Worm (Caenorhabditis elegans) whole organism, early embryonic: ENCODE measurements around the gene C54E10.10.

ENCODE experiments used
- B0310.2 ChIP-seq: sonication (generic microtip); optimal IDR thresholded peaks from 2 replicates; lab custom pipeline; 2016; ENCODE audit warnings: mild to moderate bottlenecking, missing genetic modification characterization, missing compliant biosample characterization
- F13C5.2 ChIP-seq: sonication (generic microtip); optimal IDR thresholded peaks from 2 replicates; lab custom pipeline; 2017; ENCODE audit warnings: mild to moderate bottlenecking, missing genetic modification characterization, inconsistent platforms, missing compliant biosample characterization
- aly-1 ChIP-seq: sonication (generic microtip); optimal IDR thresholded peaks from 2 replicates; lab custom pipeline; 2016; ENCODE audit warnings: missing genetic modification characterization, missing compliant biosample characterization
- ama-1 ChIP-seq: fragments of 150-350 bp; optimal IDR thresholded peaks from 2 replicates; lab custom pipeline; 2014
- ceh-13 ChIP-seq: fragments of 200-800 bp; sonication (Bioruptor generic); optimal IDR thresholded peaks from 2 replicates; lab custom pipeline; 2018; ENCODE audit warnings: mild to moderate bottlenecking, missing genetic modification characterization, missing compliant biosample characterization
- ceh-36 ChIP-seq: sonication (generic microtip); optimal IDR thresholded peaks from 2 replicates; lab custom pipeline; 2016; ENCODE audit warnings: missing genetic modification characterization, inconsistent platforms, missing compliant biosample characterization
- ets-7 ChIP-seq: sonication (generic microtip); optimal IDR thresholded peaks from 2 replicates; lab custom pipeline; 2016; ENCODE audit warnings: missing genotype, missing genetic modification characterization, missing compliant biosample characterization
- flt-1 ChIP-seq: fragments of 200-800 bp; sonication (Bioruptor generic); IDR thresholded peaks from 2 replicates; pipeline ENCODE4 v1.3.6; 2022; ENCODE audit warnings: missing genetic modification characterization, missing compliant biosample characterization
- hmbx-1 ChIP-seq: sonication (generic microtip); optimal IDR thresholded peaks from 2 replicates; lab custom pipeline; 2016; ENCODE audit warnings: mild to moderate bottlenecking, missing genetic modification characterization, missing compliant biosample characterization
- hmg-4 ChIP-seq: fragments of 200-800 bp; sonication (Bioruptor generic); optimal IDR thresholded peaks from 2 replicates; lab custom pipeline; 2018; ENCODE audit warnings: mild to moderate bottlenecking, missing genetic modification characterization, missing compliant biosample characterization
- hnd-1 ChIP-seq: sonication (generic microtip); optimal IDR thresholded peaks from 2 replicates; lab custom pipeline; 2016; ENCODE audit warnings: missing genetic modification characterization, missing compliant biosample characterization
- pes-1 ChIP-seq: fragments of 200-800 bp; sonication (Bioruptor generic); IDR thresholded peaks from 2 replicates; pipeline ENCODE4 v1.3.6; 2022; ENCODE audit warnings: missing genetic modification reagents, missing genetic modification characterization, missing compliant biosample characterization
- scrt-1 ChIP-seq: fragments of 200-800 bp; sonication (Bioruptor generic); IDR thresholded peaks from 2 replicates; pipeline ENCODE4 v1.3.6; 2022; ENCODE audit warnings: missing genetic modification characterization, missing compliant biosample characterization
- sea-1 ChIP-seq: fragments of 200-800 bp; sonication (Bioruptor generic); conservative IDR thresholded peaks from 2 replicates; pipeline ENCODE4 v1.3.6; 2022; ENCODE audit warnings: missing genetic modification characterization, missing compliant biosample characterization
- tbx-11 ChIP-seq: fragments of 200-800 bp; sonication (Bioruptor generic); IDR thresholded peaks from 2 replicates; pipeline ENCODE4 v1.3.6; 2022; ENCODE audit warnings: missing genetic modification characterization, missing compliant biosample characterization
- tbx-37 ChIP-seq: fragments of 200-800 bp; sonication (Bioruptor generic); conservative IDR thresholded peaks from 2 replicates; pipeline ENCODE4 v1.3.6; 2022; ENCODE audit warnings: missing genetic modification reagents, missing genetic modification characterization, missing compliant biosample characterization
- tra-4 ChIP-seq: sonication (generic microtip); optimal IDR thresholded peaks from 2 replicates; lab custom pipeline; 2017; ENCODE audit warnings: missing genetic modification characterization, missing compliant biosample characterization

Gene C54E10.10

ce11 chrV:18803260-18803659 is at the start of gene C54E10.10:
C54E10.10 (minus strand) TSS chrV:18803360.
- TF ChIP-seq flt-1 (GFP tag; lab: Robert Waterston, UW): no peak
- TF ChIP-seq ets-7 (tag; lab: Kevin White, UChicago): no peak
- no peak for TF ChIP-seq B0310.2 (tag; lab: Kevin White, UChicago)
- TF ChIP-seq pes-1: no peak
- no peak for TF ChIP-seq hmg-4 (GFP tag; lab: Kevin White, UChicago)
- TF ChIP-seq F13C5.2 (tag; lab: Kevin White, UChicago): no peak
- TF ChIP-seq tra-4: no peak
- TF ChIP-seq hnd-1 (tag; lab: Kevin White, UChicago): no peak
- TF ChIP-seq ceh-36 (tag; lab: Kevin White, UChicago): no peak
- no peak for TF ChIP-seq aly-1 (tag; lab: Kevin White, UChicago)
- TF ChIP-seq scrt-1: no peak
- TF ChIP-seq hmbx-1: no peak
- TF ChIP-seq tbx-11: no peak
- TF ChIP-seq ama-1 (lab: Kevin White, UChicago): no peak
- TF ChIP-seq ceh-13 (GFP tag; lab: Kevin White, UChicago): no peak
- no peak for TF ChIP-seq sea-1 (GFP tag; lab: Robert Waterston, UW)

ce11 chrV:18848578-18848977 is 45.4 kb upstream of the C54E10.10 start:
- TF ChIP-seq hmbx-1 (no peak), hnd-1 (tag; lab: Kevin White, UChicago) (no peak)

ce11 chrV:18846480-18846879 is 43.3 kb upstream of the C54E10.10 start, which contains the start of gene nhr-230:
nhr-230 (plus strand) TSS chrV:18846780.
- TF ChIP-seq flt-1 (GFP tag; lab: Robert Waterston, UW) (no peak), ama-1 (lab: Kevin White, UChicago) (no peak), F13C5.2 (tag; lab: Kevin White, UChicago) (no peak), tbx-37 (GFP tag; lab: Robert Waterston, UW) (no peak), aly-1 (tag; lab: Kevin White, UChicago) (no peak), hmbx-1 (no peak), sea-1 (GFP tag; lab: Robert Waterston, UW) (no peak), pes-1 (no peak), ets-7 (tag; lab: Kevin White, UChicago) (no peak), scrt-1 (no peak), hnd-1 (tag; lab: Kevin White, UChicago) (no peak)

- TF ChIP-seq aly-1 (tag; lab: Kevin White, UChicago) (no peak), ceh-13 (GFP tag; lab: Kevin White, UChicago) (no peak), hmg-4 (GFP tag; lab: Kevin White, UChicago) (no peak)
Observed at ce11 chrV:18842468-18842867, 39.3 kb upstream of the C54E10.10 start.

ce11 chrV:18838799-18839354 is 35.7 kb upstream of the C54E10.10 start, which contains the start of gene nhr-65:
nhr-65 (plus strand) TSS chrV:18839304.
- TF ChIP-seq scrt-1 (no peak), flt-1 (GFP tag; lab: Robert Waterston, UW) (no peak), sea-1 (GFP tag; lab: Robert Waterston, UW) (no peak)

- no peak for TF ChIP-seq ets-7 (tag; lab: Kevin White, UChicago)
- TF ChIP-seq hmbx-1: no peak
- no peak for TF ChIP-seq aly-1 (tag; lab: Kevin White, UChicago)
- TF ChIP-seq sea-1 (GFP tag; lab: Robert Waterston, UW): no peak
- no peak for TF ChIP-seq scrt-1
- TF ChIP-seq tra-4: no peak
- TF ChIP-seq hmg-4 (GFP tag; lab: Kevin White, UChicago): no peak
- no peak for TF ChIP-seq tbx-37 (GFP tag; lab: Robert Waterston, UW)
- no peak for TF ChIP-seq ceh-36 (tag; lab: Kevin White, UChicago)
- TF ChIP-seq ama-1 (lab: Kevin White, UChicago): no peak
- TF ChIP-seq ceh-13 (GFP tag; lab: Kevin White, UChicago): no peak
- TF ChIP-seq F13C5.2 (tag; lab: Kevin White, UChicago): no peak
- no peak for TF ChIP-seq B0310.2 (tag; lab: Kevin White, UChicago)
- TF ChIP-seq hnd-1 (tag; lab: Kevin White, UChicago): no peak
- TF ChIP-seq flt-1 (GFP tag; lab: Robert Waterston, UW): no peak
- no peak for TF ChIP-seq pes-1
Observed at ce11 chrV:18837125-18837524, 34.0 kb upstream of the C54E10.10 start, which contains the start of gene cyp-33D3. cyp-33D3 (minus strand) TSS chrV:18837225.

ce11 chrV:18827374-18827773 is 24.2 kb upstream of the C54E10.10 start:
- TF ChIP-seq hnd-1 (tag; lab: Kevin White, UChicago) (no peak), hmbx-1 (no peak), hmg-4 (GFP tag; lab: Kevin White, UChicago) (no peak), pes-1 (no peak), scrt-1 (no peak), sea-1 (GFP tag; lab: Robert Waterston, UW) (no peak), tra-4 (no peak), tbx-37 (GFP tag; lab: Robert Waterston, UW) (no peak), flt-1 (GFP tag; lab: Robert Waterston, UW) (no peak), ceh-36 (tag; lab: Kevin White, UChicago) (no peak), aly-1 (tag; lab: Kevin White, UChicago) (no peak), B0310.2 (tag; lab: Kevin White, UChicago) (no peak), ama-1 (lab: Kevin White, UChicago) (no peak), ceh-13 (GFP tag; lab: Kevin White, UChicago) (no peak), ets-7 (tag; lab: Kevin White, UChicago) (no peak), F13C5.2 (tag; lab: Kevin White, UChicago) (no peak), tbx-11 (no peak)

ce11 chrV:18826445-18826844 is 23.3 kb upstream of the C54E10.10 start:
- no peak for TF ChIP-seq B0310.2 (tag; lab: Kevin White, UChicago)
- no peak for TF ChIP-seq ets-7 (tag; lab: Kevin White, UChicago)
- TF ChIP-seq sea-1 (GFP tag; lab: Robert Waterston, UW): no peak
- TF ChIP-seq tbx-37 (GFP tag; lab: Robert Waterston, UW): no peak
- TF ChIP-seq F13C5.2 (tag; lab: Kevin White, UChicago): no peak
- TF ChIP-seq ceh-36 (tag; lab: Kevin White, UChicago): no peak
- no peak for TF ChIP-seq hmg-4 (GFP tag; lab: Kevin White, UChicago)
- no peak for TF ChIP-seq tbx-11
- TF ChIP-seq hnd-1 (tag; lab: Kevin White, UChicago): no peak
- TF ChIP-seq aly-1 (tag; lab: Kevin White, UChicago): no peak
- TF ChIP-seq hmbx-1: no peak
- no peak for TF ChIP-seq tra-4
- TF ChIP-seq scrt-1: no peak
- no peak for TF ChIP-seq ama-1 (lab: Kevin White, UChicago)
- TF ChIP-seq pes-1: no peak
- TF ChIP-seq flt-1 (GFP tag; lab: Robert Waterston, UW): no peak
- no peak for TF ChIP-seq ceh-13 (GFP tag; lab: Kevin White, UChicago)
